Worm (Caenorhabditis elegans): ENCODE data around the gene unc-112.
A peak's percentile ranks its signal among the peaks of the same experiment; 100 is the strongest.

Gene unc-112

ce11 chrV:14696604-14697307 lies at the start of gene unc-112:
Gene unc-112 (minus strand): TSS chrV:14696654.
- TF ChIP-seq ctbp-1 (GFP tag; IDR thresholded peaks at IDR 0.05) (peak; percentile 60), ceh-32 (tag; optimal IDR thresholded peaks at IDR 0.05; ENCODE audit: poor library complexity) (no peak), hif-1 (tag; optimal IDR thresholded peaks at IDR 0.05) (peak in 1 of 2 experiments; percentile 68), saeg-2 (GFP tag; IDR thresholded peaks at IDR 0.05) (no peak), arid-1 (GFP tag; conservative IDR thresholded peaks at IDR 0.05) (0 out of 2 replicates have a peak, but pooled peaks have one; percentile 19), hlh-11 (tag; optimal IDR thresholded peaks at IDR 0.05) (peak; percentile 94), dmd-8 (GFP tag; IDR thresholded peaks at IDR 0.05) (no peak), set-16 (GFP tag; IDR thresholded peaks at IDR 0.05) (peak; percentile 45), lsy-2 (tag; optimal IDR thresholded peaks at IDR 0.05) (peak; percentile 44 to 82), spr-3 (GFP tag; optimal IDR thresholded peaks at IDR 0.05) (no peak), ZK546.5 (tag; optimal IDR thresholded peaks at IDR 0.05) (no peak), vab-7 (GFP tag; IDR thresholded peaks at IDR 0.05) (no peak), lim-7 (GFP tag; IDR thresholded peaks at IDR 0.05) (no peak), lin-1 (GFP tag; IDR thresholded peaks at IDR 0.05) (peak; percentile 54; the same call in 1 of the 2 replicates), ceh-82 (tag; optimal IDR thresholded peaks at IDR 0.05) (no peak), T20F7.1 (GFP tag; optimal IDR thresholded peaks at IDR 0.05) (no peak), lin-15B (tag; optimal IDR thresholded peaks at IDR 0.05) (no peak), F44E2.7 (GFP tag; IDR thresholded peaks at IDR 0.05) (no peak), nhr-76 (tag; optimal IDR thresholded peaks at IDR 0.05) (no peak), hlh-30 (tag; optimal IDR thresholded peaks at IDR 0.05; ENCODE audit: insufficient read depth) (peak; percentile 67), daf-19 (GFP tag; conservative IDR thresholded peaks at IDR 0.05) (no peak), nhr-77 (tag; optimal IDR thresholded peaks at IDR 0.05) (peak; percentile 54), daf-12 (tag; optimal IDR thresholded peaks at IDR 0.05) (no peak), dmd-9 (GFP tag; IDR thresholded peaks at IDR 0.05) (no peak), aha-1 (tag) (peak; percentile 98), pha-4 (GFP tag; IDR thresholded peaks at IDR 0.05) (no peak), pha-4 (tag; optimal IDR thresholded peaks at IDR 0.05) (no peak), ceh-28 (tag; optimal IDR thresholded peaks at IDR 0.05) (no peak), Y48G9A.11 (GFP tag; IDR thresholded peaks at IDR 0.05) (no peak), D1046.2 (GFP tag; IDR thresholded peaks at IDR 0.05) (no peak), ZK337.2 (GFP tag; IDR thresholded peaks at IDR 0.05) (no peak), F49E8.2 (tag; optimal IDR thresholded peaks at IDR 0.05; ENCODE audit: borderline replicate concordance) (no peak), zag-1 (tag; optimal IDR thresholded peaks at IDR 0.05) (no peak), snpc-1.2 (GFP tag; IDR thresholded peaks at IDR 0.05) (no peak), ceh-62 (tag; optimal IDR thresholded peaks at IDR 0.05) (no peak), egl-43 (GFP tag; IDR thresholded peaks at IDR 0.05) (peak; percentile 70; the same call in 1 of the 2 replicates), fkh-10 (GFP tag; optimal IDR thresholded peaks at IDR 0.05) (no peak), egl-27 (tag; optimal IDR thresholded peaks at IDR 0.05) (no peak), ces-1 (GFP tag; optimal IDR thresholded peaks at IDR 0.05) (no peak), zip-2 (tag; optimal IDR thresholded peaks at IDR 0.05) (no peak), tra-1 (GFP tag; IDR thresholded peaks at IDR 0.05) (no peak), nhr-102 (tag; optimal IDR thresholded peaks at IDR 0.05) (no peak), lin-39 (tag; optimal IDR thresholded peaks at IDR 0.05) (no peak), spr-1 (tag; optimal IDR thresholded peaks at IDR 0.05) (peak; percentile 53), unc-39 (tag; optimal IDR thresholded peaks at IDR 0.05) (no peak), daf-16 (GFP tag; optimal IDR thresholded peaks at IDR 0.05) (peak in 1 of 2 experiments; percentile 71), daf-16 (tag; optimal IDR thresholded peaks at IDR 0.05) (no peak), php-3 (GFP tag; IDR thresholded peaks at IDR 0.05) (no peak), F37D6.2 (tag; optimal IDR thresholded peaks at IDR 0.05) (no peak), nhr-11 (tag; optimal IDR thresholded peaks at IDR 0.05) (peak; percentile 83), aly-2 (tag; optimal IDR thresholded peaks at IDR 0.05) (no peak), tag-97 (GFP tag; IDR thresholded peaks at IDR 0.05) (no peak)

All from whole organism, L4 larva.